Worm (Caenorhabditis elegans) whole organism, L3 larva: ENCODE data around the gene Y116A8C.24.

ENCODE experiments used
- ZK546.5 ChIP-seq: sonication (generic microtip); optimal IDR thresholded peaks from 2 replicates; lab custom pipeline; 2017; ENCODE audit warnings: missing biosample characterization, missing genetic modification characterization
- aly-2 ChIP-seq: fragments of 150-350 bp; optimal IDR thresholded peaks from 2 replicates; lab custom pipeline; 2014; ENCODE audit warnings: missing biosample characterization, missing genetic modification characterization
- ama-1 ChIP-seq: fragments of 150-350 bp; optimal IDR thresholded peaks from 2 replicates; lab custom pipeline; 2018
- ceh-16 ChIP-seq: sonication (generic microtip); optimal IDR thresholded peaks from 2 replicates; lab custom pipeline; 2017; ENCODE audit warnings: missing biosample characterization, missing genetic modification characterization
- ceh-28 ChIP-seq: fragments of 150-350 bp; optimal IDR thresholded peaks from 2 replicates; lab custom pipeline; 2014; ENCODE audit warnings: missing biosample characterization, missing genetic modification reagents, missing genetic modification characterization
- ceh-82 ChIP-seq: fragments of 150-350 bp; optimal IDR thresholded peaks from 2 replicates; lab custom pipeline; 2014; ENCODE audit warnings: missing biosample characterization, missing genetic modification characterization
- daf-12 ChIP-seq: fragments of 150-350 bp; optimal IDR thresholded peaks from 2 replicates; lab custom pipeline; 2014; ENCODE audit warnings: missing biosample characterization, missing genetic modification reagents, missing genetic modification characterization
- elt-1 ChIP-seq: fragments of 150-350 bp; optimal IDR thresholded peaks from 2 replicates; lab custom pipeline; 2014; ENCODE audit warnings: missing biosample characterization, missing genetic modification characterization
- elt-2 ChIP-seq: sonication (generic microtip); optimal IDR thresholded peaks from 2 replicates; lab custom pipeline; 2016; ENCODE audit warnings: missing genetic modification reagents, mild to moderate bottlenecking, missing genetic modification characterization, missing compliant biosample characterization
- eor-1 ChIP-seq, 2 experiments: fragments of 150-350 bp; optimal IDR thresholded peaks; 2 replicates each; lab custom pipeline; 2014 to 2018; ENCODE audit warnings: missing biosample characterization in 2 of 2, missing genetic modification characterization in 2 of 2
- fkh-10 ChIP-seq: sonication (generic microtip); optimal IDR thresholded peaks from 2 replicates; lab custom pipeline; 2017; ENCODE audit warnings: missing biosample characterization, missing genetic modification reagents, missing genetic modification characterization
- fkh-2 ChIP-seq: fragments of 150-350 bp; optimal IDR thresholded peaks from 2 replicates; lab custom pipeline; 2014; ENCODE audit warnings: missing biosample characterization, missing genetic modification reagents, missing genetic modification characterization
- fos-1 ChIP-seq: fragments of 150-350 bp; optimal IDR thresholded peaks from 2 replicates; lab custom pipeline; 2014; ENCODE audit warnings: missing biosample characterization, missing genetic modification characterization
- hmg-11 ChIP-seq: sonication (generic microtip); optimal IDR thresholded peaks from 2 replicates; lab custom pipeline; 2016; ENCODE audit warnings: missing genetic modification characterization, missing compliant biosample characterization
- jun-1 ChIP-seq: fragments of 150-350 bp; optimal IDR thresholded peaks from 2 replicates; lab custom pipeline; 2014; ENCODE audit warnings: missing biosample characterization, missing genetic modification reagents, missing genetic modification characterization
- lin-15B ChIP-seq: fragments of 150-350 bp; optimal IDR thresholded peaks from 2 replicates; lab custom pipeline; 2014; ENCODE audit warnings: missing biosample characterization, missing genetic modification characterization
- lsy-12 ChIP-seq: sonication (generic microtip); optimal IDR thresholded peaks from 2 replicates; lab custom pipeline; 2016; ENCODE audit warnings: mild to moderate bottlenecking, missing genetic modification characterization, missing compliant biosample characterization
- mdl-1 ChIP-seq: fragments of 150-350 bp; optimal IDR thresholded peaks from 2 replicates; lab custom pipeline; 2014; ENCODE audit warnings: missing biosample characterization, missing genetic modification characterization
- mml-1 ChIP-seq: fragments of 150-350 bp; sonication (generic microtip); optimal IDR thresholded peaks from 3 replicates; lab custom pipeline; 2014; ENCODE audit warnings: missing biosample characterization, missing genetic modification characterization
- nfya-1 ChIP-seq: sonication (generic microtip); optimal IDR thresholded peaks from 2 replicates; lab custom pipeline; 2017; ENCODE audit warnings: missing genetic modification characterization, mild to moderate bottlenecking, missing compliant biosample characterization, antibody characterized with exemption, moderate library complexity; ENCODE audit not compliant: insufficient read depth
- nhr-11 ChIP-seq: fragments of 150-350 bp; optimal IDR thresholded peaks from 2 replicates; lab custom pipeline; 2014; ENCODE audit warnings: missing biosample characterization, missing genetic modification characterization
- nhr-237 ChIP-seq: fragments of 150-350 bp; optimal IDR thresholded peaks from 2 replicates; lab custom pipeline; 2014; ENCODE audit warnings: missing biosample characterization, missing genetic modification characterization
- nhr-25 ChIP-seq: sonication (generic microtip); optimal IDR thresholded peaks from 2 replicates; lab custom pipeline; 2017; ENCODE audit warnings: missing biosample characterization, missing genetic modification characterization
- nhr-28 ChIP-seq: fragments of 150-350 bp; optimal IDR thresholded peaks from 2 replicates; lab custom pipeline; 2014; ENCODE audit warnings: missing biosample characterization, missing genetic modification characterization
- nhr-43 ChIP-seq: sonication (generic microtip); optimal IDR thresholded peaks from 2 replicates; lab custom pipeline; 2016; ENCODE audit warnings: mild to moderate bottlenecking, missing genetic modification characterization, missing compliant biosample characterization; ENCODE audit not compliant: poor library complexity, severe bottlenecking
- nhr-67 ChIP-seq: fragments of 150-350 bp; optimal IDR thresholded peaks from 2 replicates; lab custom pipeline; 2014; ENCODE audit warnings: missing biosample characterization, missing genetic modification characterization
- nhr-76 ChIP-seq: fragments of 150-350 bp; sonication (generic microtip); optimal IDR thresholded peaks from 5 replicates; lab custom pipeline; 2014; ENCODE audit warnings: missing biosample characterization, missing genetic modification characterization
- pqm-1 ChIP-seq: fragments of 150-350 bp; optimal IDR thresholded peaks from 2 replicates; lab custom pipeline; 2017; ENCODE audit warnings: missing biosample characterization, missing genetic modification characterization, inconsistent platforms
- sea-2 ChIP-seq: fragments of 150-350 bp; sonication (generic microtip); optimal IDR thresholded peaks from 4 replicates; lab custom pipeline; 2014; ENCODE audit warnings: missing biosample characterization, missing genetic modification reagents, missing genetic modification characterization
- skn-1 ChIP-seq: fragments of 150-350 bp; optimal IDR thresholded peaks from 2 replicates; lab custom pipeline; 2014; ENCODE audit warnings: missing biosample characterization, missing genetic modification characterization
- snpc-4 ChIP-seq: fragments of 150-350 bp; optimal IDR thresholded peaks from 2 replicates; lab custom pipeline; 2014; ENCODE audit warnings: missing biosample characterization, missing genetic modification characterization
- unc-39 ChIP-seq: sonication (generic microtip); optimal IDR thresholded peaks from 4 replicates; lab custom pipeline; 2017; ENCODE audit warnings: missing biosample characterization, missing genetic modification characterization
- unc-62 ChIP-seq: fragments of 150-350 bp; sonication (generic microtip); optimal IDR thresholded peaks from 4 replicates; lab custom pipeline; 2014; ENCODE audit warnings: missing biosample characterization, missing genetic modification reagents, missing genetic modification characterization
- zag-1 ChIP-seq: fragments of 150-350 bp; optimal IDR thresholded peaks from 2 replicates; lab custom pipeline; 2014; ENCODE audit warnings: missing biosample characterization, missing genetic modification characterization
- ztf-11 ChIP-seq: fragments of 150-350 bp; optimal IDR thresholded peaks from 2 replicates; lab custom pipeline; 2014; ENCODE audit warnings: missing biosample characterization, missing genetic modification characterization
- ztf-4 ChIP-seq: fragments of 150-350 bp; optimal IDR thresholded peaks from 2 replicates; lab custom pipeline; 2014; ENCODE audit warnings: missing biosample characterization, missing genetic modification characterization

The Y116A8C.24 gene

DNA sequence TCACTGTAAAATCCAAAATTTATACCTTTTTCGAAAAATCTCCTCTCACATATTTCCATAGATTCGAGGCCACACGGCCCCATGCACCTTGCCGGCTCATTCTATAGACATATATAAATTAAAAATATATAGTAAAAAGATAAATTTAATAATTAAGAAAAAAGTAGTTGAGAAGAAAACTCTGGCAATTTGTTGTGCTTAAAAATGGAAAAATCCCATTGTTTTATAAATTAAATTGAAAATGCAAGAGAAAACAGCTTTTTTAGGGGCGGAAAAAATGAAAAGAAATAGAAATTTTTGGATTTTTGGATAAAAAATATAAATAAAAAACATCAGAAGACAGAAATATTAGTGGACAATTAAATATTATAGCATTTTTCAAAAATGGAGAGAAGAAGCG lies 32.9 kb upstream of the Y116A8C.24 start, which contains the start of gene Y116A8C.30:
Gene Y116A8C.30 (minus strand): TSS at position 101 of the 400 bp plus-strand sequence.
- TF ChIP-seq ama-1 (lab: Kevin White, UChicago) (no peak), nhr-76 (no peak), unc-39 (tag; lab: Kevin White, UChicago) (no peak), aly-2 (no peak), nhr-25 (tag; lab: Kevin White, UChicago) (no peak), nhr-67 (tag; lab: Kevin White, UChicago) (no peak), eor-1 (tag; optimal IDR thresholded peaks at IDR 0.05; lab: Kevin White, UChicago) (no peak), ceh-28 (tag; lab: Kevin White, UChicago) (no peak), zag-1 (tag; lab: Kevin White, UChicago) (no peak), ceh-82 (no peak), fos-1 (no peak), mml-1 (no peak), ZK546.5 (tag; lab: Kevin White, UChicago) (no peak), hmg-11 (no peak), nhr-43 (tag; lab: Kevin White, UChicago) (no peak), fkh-10 (no peak), skn-1 (tag; lab: Kevin White, UChicago) (no peak), daf-12 (tag; lab: Kevin White, UChicago) (no peak)

- TF ChIP-seq ztf-11 (tag; lab: Kevin White, UChicago), result no peak
- TF ChIP-seq elt-1 (tag; lab: Kevin White, UChicago), result no peak
- no peak for TF ChIP-seq nhr-67 (tag; lab: Kevin White, UChicago)
- no peak for TF ChIP-seq nhr-43 (tag; lab: Kevin White, UChicago)
- no peak for TF ChIP-seq nhr-28 (tag; lab: Kevin White, UChicago)
- TF ChIP-seq fkh-2, result no peak
- no peak for TF ChIP-seq mml-1
- TF ChIP-seq fkh-10, result no peak
- TF ChIP-seq hmg-11, result no peak
- no peak for TF ChIP-seq unc-62 (GFP tag; lab: Kevin White, UChicago)
- TF ChIP-seq snpc-4, result no peak
- no peak for TF ChIP-seq mdl-1 (tag; lab: Kevin White, UChicago)
- TF ChIP-seq nhr-11, result no peak
- no peak for TF ChIP-seq ama-1 (lab: Kevin White, UChicago)
- TF ChIP-seq nhr-25 (tag; lab: Kevin White, UChicago), result no peak
- TF ChIP-seq ztf-4 (tag; lab: Kevin White, UChicago), result no peak
- TF ChIP-seq nfya-1 (tag; lab: Kevin White, UChicago), result no peak
- TF ChIP-seq ceh-16 (tag; lab: Kevin White, UChicago), result no peak
- TF ChIP-seq pqm-1 (tag; lab: Kevin White, UChicago), result no peak
- TF ChIP-seq sea-2 (GFP tag; lab: Kevin White, UChicago), result no peak
Observed at ce11 chrIV:17103116-17103515, 32.4 kb upstream of the Y116A8C.24 start.

ce11 chrIV:17100628-17101338 lies 30.1 kb upstream of the Y116A8C.24 start:
- TF ChIP-seq nfya-1 (tag; lab: Kevin White, UChicago), result peak; percentile 92
- TF ChIP-seq ceh-82, result no peak
- TF ChIP-seq fos-1, result no peak

DNA sequence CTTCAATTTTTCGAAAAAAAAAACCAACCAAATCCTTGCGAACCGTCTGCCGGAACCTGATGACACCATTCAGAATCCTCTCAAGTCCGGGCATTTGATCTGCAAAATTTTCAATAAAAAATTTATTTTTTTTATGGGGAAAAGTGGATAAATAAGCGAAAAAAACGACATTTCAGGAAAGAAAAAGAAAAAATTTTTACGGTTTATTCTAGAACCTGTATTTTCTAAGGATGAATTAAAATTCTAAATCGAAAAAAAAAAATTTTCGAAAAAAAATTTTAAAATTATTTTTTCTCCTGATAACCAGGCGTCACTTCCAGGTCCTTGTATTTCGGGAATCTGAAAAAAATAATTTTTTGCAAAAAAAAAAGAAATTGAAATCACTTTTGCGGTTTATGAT lies 29.5 kb upstream of the Y116A8C.24 start, which contains the start of gene bca-2:
Gene bca-2 (minus strand): TSS at position 101 of the 400 bp plus-strand sequence.
- TF ChIP-seq lin-15B (tag; lab: Kevin White, UChicago), result no peak
- no peak for TF ChIP-seq skn-1 (tag; lab: Kevin White, UChicago)
- no peak for TF ChIP-seq lsy-12 (tag; lab: Kevin White, UChicago)
- TF ChIP-seq daf-12 (tag; lab: Kevin White, UChicago), result no peak

- TF ChIP-seq nhr-25 (tag; lab: Kevin White, UChicago), result no peak
- no peak for TF ChIP-seq nhr-67 (tag; lab: Kevin White, UChicago)
- TF ChIP-seq elt-1 (tag; lab: Kevin White, UChicago), result no peak
- TF ChIP-seq daf-12 (tag; lab: Kevin White, UChicago), result no peak
- no peak for TF ChIP-seq ceh-16 (tag; lab: Kevin White, UChicago)
- TF ChIP-seq jun-1 (tag; lab: Kevin White, UChicago), result no peak
- no peak for TF ChIP-seq aly-2
- no peak for TF ChIP-seq elt-2 (tag; lab: Kevin White, UChicago)
- no peak for TF ChIP-seq nhr-237 (tag; lab: Kevin White, UChicago)
- no peak for TF ChIP-seq hmg-11
- TF ChIP-seq mdl-1 (tag; lab: Kevin White, UChicago), result no peak
Observed at ce11 chrIV:17099113-17099512, 28.4 kb upstream of the Y116A8C.24 start.
